Fruit fly (Drosophila melanogaster) whole organism, embryonic: ENCODE results near the gene frm.
A peak's percentile ranks its signal among the peaks of the same experiment; 100 is the strongest.

Experiments used
- Awh ChIP-seq: fragments of 200-800 bp; sonication (Bioruptor generic); IDR thresholded peaks from 2 replicates; pipeline ENCODE4, ENCODE4 v1.3.6; 2022; ENCODE audit warnings: missing biosample characterization, missing genetic modification characterization
- BtbVII ChIP-seq: fragments of 200-800 bp; sonication (Bioruptor generic); optimal IDR thresholded peaks from 3 replicates; lab custom pipeline; 2017; ENCODE audit warnings: missing biosample characterization, mild to moderate bottlenecking, missing genetic modification characterization
- CG11398 ChIP-seq: fragments of 200-800 bp; sonication (Bioruptor generic); optimal IDR thresholded peaks from 2 replicates; lab custom pipeline; 2016; ENCODE audit warnings: missing biosample characterization, missing genetic modification characterization
- CG11456 ChIP-seq: fragments of 200-800 bp; sonication (Bioruptor generic); IDR thresholded peaks from 3 replicates; pipeline ENCODE4 v1.3.6; 2022; ENCODE audit warnings: missing biosample characterization, missing genetic modification characterization
- CG13775 ChIP-seq: fragments of 200-800 bp; sonication (Bioruptor generic); optimal IDR thresholded peaks from 3 replicates; lab custom pipeline; 2017; ENCODE audit warnings: missing biosample characterization, mild to moderate bottlenecking, missing genetic modification characterization
- CG13894 ChIP-seq: fragments of 200-800 bp; sonication (Bioruptor generic); optimal IDR thresholded peaks from 3 replicates; lab custom pipeline; 2018; ENCODE audit warnings: missing biosample characterization, mild to moderate bottlenecking, missing genetic modification characterization, moderate library complexity
- CG17328 ChIP-seq: fragments of 200-800 bp; sonication (Bioruptor generic); IDR thresholded peaks from 2 replicates; pipeline ENCODE4 v1.3.6; 2022; ENCODE audit warnings: missing biosample characterization, missing genetic modification characterization
- CG17802 ChIP-seq: fragments of 200-800 bp; sonication (Bioruptor generic); optimal IDR thresholded peaks from 2 replicates; lab custom pipeline; 2018; ENCODE audit warnings: missing biosample characterization, mild to moderate bottlenecking, missing genetic modification characterization, moderate library complexity
- CG2202 ChIP-seq: fragments of 200-800 bp; sonication (Bioruptor generic); optimal IDR thresholded peaks from 2 replicates; lab custom pipeline; 2018; ENCODE audit warnings: missing biosample characterization, mild to moderate bottlenecking, missing genetic modification characterization
- CG31441 ChIP-seq: fragments of 200-800 bp; sonication (Bioruptor generic); IDR thresholded peaks from 2 replicates; pipeline ENCODE4 v1.3.6; 2022; ENCODE audit warnings: missing biosample characterization, missing genetic modification characterization
- CG32772 ChIP-seq: fragments of 200-800 bp; sonication (Bioruptor generic); IDR thresholded peaks from 2 replicates; pipeline ENCODE4 v1.3.6; 2022; ENCODE audit warnings: missing biosample characterization, missing genetic modification characterization
- CG5953 ChIP-seq: fragments of 200-800 bp; sonication (Bioruptor generic); IDR thresholded peaks from 2 replicates; pipeline ENCODE4 v1.3.6; 2022; ENCODE audit warnings: missing biosample characterization, missing genetic modification characterization
- CG6175 ChIP-seq: fragments of 200-800 bp; sonication (Bioruptor generic); IDR thresholded peaks from 3 replicates; pipeline ENCODE4 v1.3.6; 2022; ENCODE audit warnings: missing biosample characterization, missing genetic modification characterization
- CG7372 ChIP-seq: fragments of 200-800 bp; sonication (Bioruptor generic); IDR thresholded peaks from 2 replicates; pipeline ENCODE4 v1.3.6; 2022; ENCODE audit warnings: missing biosample characterization, missing genetic modification characterization
- CG7963 ChIP-seq: fragments of 200-800 bp; sonication (Bioruptor generic); IDR thresholded peaks from 3 replicates; pipeline ENCODE4 v1.3.6; 2022; ENCODE audit warnings: missing biosample characterization, missing genetic modification characterization; ENCODE audit not compliant: partially characterized antibody
- CG9932 ChIP-seq: fragments of 200-800 bp; sonication (Bioruptor generic); IDR thresholded peaks from 2 replicates; pipeline ENCODE4 v1.3.6; 2022; ENCODE audit warnings: missing biosample characterization, missing genetic modification characterization
- Deaf1 ChIP-seq: fragments of 200-800 bp; optimal IDR thresholded peaks from 3 replicates; lab custom pipeline; 2019; ENCODE audit warnings: missing biosample characterization, mild to moderate bottlenecking, missing genetic modification characterization, moderate library complexity
- Dref ChIP-seq: fragments of 200-800 bp; sonication (Bioruptor generic); IDR thresholded peaks from 2 replicates; pipeline ENCODE4 v1.3.6; 2022; ENCODE audit warnings: missing biosample characterization, missing genetic modification characterization
- Drgx ChIP-seq: fragments of 200-800 bp; sonication (Bioruptor generic); IDR thresholded peaks from 2 replicates; pipeline ENCODE4 v1.3.6; 2022; ENCODE audit warnings: missing biosample characterization, missing genetic modification characterization
- Ets65A ChIP-seq: fragments of 200-800 bp; sonication (Bioruptor generic); peaks from one replicate; lab custom pipeline; 2016; ENCODE audit warnings: missing biosample characterization, missing genetic modification characterization
- Fer2 ChIP-seq: fragments of 200-800 bp; sonication (Bioruptor generic); optimal IDR thresholded peaks from 2 replicates; lab custom pipeline; 2018; ENCODE audit warnings: missing biosample characterization, mild to moderate bottlenecking, missing genetic modification characterization, moderate library complexity
- HLH3B ChIP-seq: fragments of 200-800 bp; sonication (Bioruptor generic); IDR thresholded peaks from 2 replicates; pipeline ENCODE4 v1.3.6; 2022; ENCODE audit warnings: missing biosample characterization, missing genetic modification characterization
- HLH54F ChIP-seq: fragments of 200-800 bp; sonication (Bioruptor generic); optimal IDR thresholded peaks from 3 replicates; lab custom pipeline; 2016; ENCODE audit warnings: missing biosample characterization, missing genetic modification characterization
- MBD-R2 ChIP-seq: fragments of 200-800 bp; sonication (Bioruptor generic); IDR thresholded peaks from 2 replicates; pipeline ENCODE4 v1.3.6; 2022; ENCODE audit warnings: missing biosample characterization, missing genetic modification characterization
- Mes4 ChIP-seq: fragments of 200-800 bp; sonication (Bioruptor generic); optimal IDR thresholded peaks from 2 replicates; lab custom pipeline; 2016; ENCODE audit warnings: missing biosample characterization, missing genetic modification characterization
- Nf-YC ChIP-seq: fragments of 200-800 bp; optimal IDR thresholded peaks from 3 replicates; lab custom pipeline; 2019; ENCODE audit warnings: missing biosample characterization, mild to moderate bottlenecking, missing genetic modification characterization, moderate library complexity
- Pdp1 ChIP-seq, 2 experiments: fragments of 200-800 bp; sonication (Bioruptor generic); optimal IDR thresholded peaks; 3 replicates each; lab custom pipeline; 2016; ENCODE audit warnings: missing biosample characterization in 2 of 2, missing genetic modification characterization in 2 of 2, mild to moderate bottlenecking in 1 of 2, moderate library complexity in 1 of 2
- abd-A ChIP-seq: fragments of 200-800 bp; sonication (Bioruptor generic); optimal IDR thresholded peaks from 3 replicates; lab custom pipeline; 2019; ENCODE audit warnings: missing biosample characterization, mild to moderate bottlenecking, missing genetic modification characterization, moderate library complexity
- ci ChIP-seq: fragments of 200-800 bp; sonication (Bioruptor generic); IDR thresholded peaks from 3 replicates; pipeline ENCODE4 v1.3.6; 2022; ENCODE audit warnings: missing biosample characterization, missing genetic modification characterization
- crc ChIP-seq: fragments of 200-800 bp; sonication (Bioruptor generic); optimal IDR thresholded peaks from 2 replicates; lab custom pipeline; 2016; ENCODE audit warnings: missing biosample characterization, missing genetic modification characterization
- crol ChIP-seq: fragments of 200-800 bp; sonication (Bioruptor generic); IDR thresholded peaks from 2 replicates; pipeline ENCODE4 v1.3.6; 2022; ENCODE audit warnings: missing biosample characterization, missing genetic modification characterization
- dmrt11E ChIP-seq: fragments of 200-800 bp; sonication (Bioruptor generic); optimal IDR thresholded peaks from 3 replicates; lab custom pipeline; 2018; ENCODE audit warnings: missing biosample characterization, mild to moderate bottlenecking, missing genetic modification characterization, moderate library complexity
- en ChIP-seq: fragments of 200-800 bp; sonication (Bioruptor generic); optimal IDR thresholded peaks from 2 replicates; lab custom pipeline; 2016; ENCODE audit warnings: missing biosample characterization, missing genetic modification characterization
- ewg ChIP-seq: fragments of 200-800 bp; sonication (Bioruptor generic); optimal IDR thresholded peaks from 3 replicates; lab custom pipeline; 2017; ENCODE audit warnings: mild to moderate bottlenecking, missing biosample characterization, missing genetic modification reagents, missing genetic modification characterization
- fd64A ChIP-seq: fragments of 200-800 bp; sonication (Bioruptor generic); optimal IDR thresholded peaks from 3 replicates; lab custom pipeline; 2018; ENCODE audit warnings: missing biosample characterization, mild to moderate bottlenecking, missing genetic modification characterization
- gt ChIP-seq: fragments of 200-800 bp; sonication (Bioruptor generic); IDR thresholded peaks from 2 replicates; pipeline ENCODE4 v1.3.6; 2022; ENCODE audit warnings: missing biosample characterization, missing genetic modification characterization
- kay ChIP-seq: fragments of 200-800 bp; sonication (Bioruptor generic); optimal IDR thresholded peaks from 2 replicates; lab custom pipeline; 2016; ENCODE audit warnings: missing biosample characterization, missing genetic modification characterization
- lilli ChIP-seq: fragments of 200-800 bp; sonication (Bioruptor generic); optimal IDR thresholded peaks from 3 replicates; lab custom pipeline; 2016; ENCODE audit warnings: missing biosample characterization, missing genetic modification characterization
- mirr ChIP-seq: fragments of 200-800 bp; sonication (Bioruptor generic); optimal IDR thresholded peaks from 3 replicates; lab custom pipeline; 2018; ENCODE audit warnings: missing biosample characterization, mild to moderate bottlenecking, missing genetic modification characterization
- oc ChIP-seq: fragments of 200-800 bp; sonication (Bioruptor generic); optimal IDR thresholded peaks from 2 replicates; lab custom pipeline; 2018; ENCODE audit warnings: missing biosample characterization, mild to moderate bottlenecking, missing genetic modification characterization, moderate library complexity
- ranshi ChIP-seq: fragments of 200-800 bp; sonication (Bioruptor generic); IDR thresholded peaks from 2 replicates; pipeline ENCODE4 v1.3.6; 2022; ENCODE audit warnings: missing biosample characterization, missing genetic modification characterization
- sens ChIP-seq: fragments of 200-800 bp; sonication (Bioruptor generic); peaks from one replicate; lab custom pipeline; 2016; ENCODE audit warnings: missing biosample characterization, missing genetic modification characterization
- tll ChIP-seq, 2 experiments: fragments of 200-800 bp in 1 of 2; fragments of >200 bp in 1 of 2; sonication (Bioruptor generic) in 1 of 2; optimal IDR thresholded peaks; 2 replicates each; lab custom pipeline; 2017 to 2019; ENCODE audit warnings: missing biosample characterization in 2 of 2, missing genetic modification characterization in 2 of 2, mild to moderate bottlenecking in 1 of 2, moderate library complexity in 1 of 2
- trh ChIP-seq: fragments of 200-800 bp; sonication (Bioruptor generic); optimal IDR thresholded peaks from 2 replicates; lab custom pipeline; 2016; ENCODE audit warnings: missing biosample characterization, missing genetic modification characterization

The frm gene

DNA sequence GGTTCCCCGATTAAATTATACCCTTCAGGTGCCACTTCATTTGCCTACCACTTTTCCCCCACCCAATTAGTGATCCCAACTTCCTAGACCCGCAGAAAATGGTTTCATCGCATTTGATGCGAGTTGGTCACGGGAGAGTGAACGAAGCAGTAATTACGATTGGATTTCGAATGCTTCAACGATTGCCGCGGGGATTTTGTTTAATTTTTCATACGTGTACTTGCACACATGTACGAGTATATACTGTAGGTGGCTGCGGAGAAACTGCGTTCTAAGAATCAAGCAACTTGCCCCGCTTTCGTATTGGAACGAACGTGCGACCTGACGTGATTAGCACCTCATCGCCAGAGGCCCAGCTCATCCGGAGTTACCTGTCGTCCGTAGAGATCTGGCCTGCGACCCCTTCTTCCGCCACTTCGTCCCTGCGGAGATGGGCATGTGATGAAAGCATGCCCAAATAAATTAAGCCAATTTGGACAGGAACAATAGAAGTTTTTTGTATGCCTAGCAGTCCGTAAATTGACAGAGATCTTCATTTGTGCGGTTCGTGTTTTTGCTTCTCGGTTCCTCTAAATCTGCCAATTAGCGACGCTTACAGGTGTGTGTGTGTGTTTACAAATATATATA, 29.6 kb upstream of the frm start (continued):
- no peak for TF ChIP-seq Deaf1 (tag; lab: Kevin White, UChicago)

DNA sequence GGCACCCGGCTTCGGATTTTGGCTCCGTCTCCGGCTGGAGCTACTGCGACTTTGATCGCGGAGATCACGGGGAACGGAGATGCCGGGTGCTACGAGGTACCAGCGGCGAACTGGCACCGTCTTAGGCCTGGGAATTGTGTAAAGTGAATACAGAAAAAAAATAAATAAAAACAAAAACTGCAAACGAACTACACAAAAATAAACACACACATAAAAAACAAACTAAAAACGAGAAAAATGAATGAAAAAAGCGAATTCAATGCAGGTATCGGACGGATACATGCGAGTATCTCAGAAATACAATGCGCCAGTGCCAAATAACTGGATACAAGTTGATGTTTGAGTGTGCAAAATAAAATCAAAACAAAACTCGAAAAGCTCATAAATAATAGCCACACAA, 28.8 kb upstream of the frm start:
- TF ChIP-seq CG31441 (GFP tag; lab: Robert Waterston, UW) (no peak), CG9932 (GFP tag; lab: Robert Waterston, UW) (0 out of 2 replicates have a peak, but pooled peaks have one; percentile 34), ci (0 out of 3 replicates have a peak, but pooled peaks have one; percentile 15), dmrt11E (tag; lab: Kevin White, UChicago) (no peak), CG13775 (GFP tag; lab: Kevin White, UChicago) (no peak), sens (GFP tag; lab: Kevin White, UChicago) (peak; percentile 30), Drgx (peak; percentile 80), CG17328 (GFP tag; lab: Robert Waterston, UW) (no peak), CG11456 (GFP tag; lab: Robert Waterston, UW) (0 out of 3 replicates have a peak, but pooled peaks have one; percentile 46), BtbVII (GFP tag; lab: Kevin White, UChicago) (no peak), CG6175 (no peak), Ets65A (GFP tag; lab: Kevin White, UChicago) (peak; percentile 89)

DNA sequence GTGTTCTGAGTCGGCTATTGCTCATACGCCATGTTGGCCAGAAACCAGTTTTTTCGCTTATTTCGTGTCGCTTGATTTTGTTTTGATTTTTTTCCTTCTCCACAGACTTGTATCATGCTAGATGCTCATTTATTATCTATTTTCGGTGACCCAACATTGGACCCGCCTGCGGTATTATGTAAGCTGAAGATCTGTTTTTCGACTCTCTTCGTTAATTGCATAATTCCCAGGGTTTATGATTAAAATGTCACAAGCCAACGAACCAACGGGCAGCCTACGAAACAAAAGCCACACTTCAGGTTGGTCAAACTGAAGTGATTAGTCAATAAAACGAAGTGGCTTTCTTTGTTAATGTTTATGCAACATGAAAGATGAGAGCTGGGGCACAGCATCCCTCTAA, 27.6 kb upstream of the frm start:
- TF ChIP-seq crc (GFP tag; lab: Kevin White, UChicago): no peak
- no peak for TF ChIP-seq HLH3B (GFP tag; lab: Robert Waterston, UW)
- peak; percentile 79 for TF ChIP-seq oc (tag; lab: Kevin White, UChicago)
- TF ChIP-seq CG7372 (GFP tag; lab: Robert Waterston, UW): peak; percentile 32; the same call in 1 of the 2 replicates
- TF ChIP-seq CG13894 (tag; lab: Kevin White, UChicago): peak; percentile 11
- TF ChIP-seq Pdp1 (GFP tag; optimal IDR thresholded peaks at IDR 0.05; lab: Kevin White, UChicago): peak in 1 of 2 experiments; percentile 94
- no peak for TF ChIP-seq kay (GFP tag; lab: Kevin White, UChicago)
- peak; percentile 30 for TF ChIP-seq abd-A
- 0 out of 2 replicates have a peak, but pooled peaks have one; percentile 26 for TF ChIP-seq Awh (GFP tag; lab: Robert Waterston, UW)
- TF ChIP-seq HLH54F (GFP tag; lab: Kevin White, UChicago): no peak
- no peak for TF ChIP-seq ewg (GFP tag; lab: Kevin White, UChicago)

DNA sequence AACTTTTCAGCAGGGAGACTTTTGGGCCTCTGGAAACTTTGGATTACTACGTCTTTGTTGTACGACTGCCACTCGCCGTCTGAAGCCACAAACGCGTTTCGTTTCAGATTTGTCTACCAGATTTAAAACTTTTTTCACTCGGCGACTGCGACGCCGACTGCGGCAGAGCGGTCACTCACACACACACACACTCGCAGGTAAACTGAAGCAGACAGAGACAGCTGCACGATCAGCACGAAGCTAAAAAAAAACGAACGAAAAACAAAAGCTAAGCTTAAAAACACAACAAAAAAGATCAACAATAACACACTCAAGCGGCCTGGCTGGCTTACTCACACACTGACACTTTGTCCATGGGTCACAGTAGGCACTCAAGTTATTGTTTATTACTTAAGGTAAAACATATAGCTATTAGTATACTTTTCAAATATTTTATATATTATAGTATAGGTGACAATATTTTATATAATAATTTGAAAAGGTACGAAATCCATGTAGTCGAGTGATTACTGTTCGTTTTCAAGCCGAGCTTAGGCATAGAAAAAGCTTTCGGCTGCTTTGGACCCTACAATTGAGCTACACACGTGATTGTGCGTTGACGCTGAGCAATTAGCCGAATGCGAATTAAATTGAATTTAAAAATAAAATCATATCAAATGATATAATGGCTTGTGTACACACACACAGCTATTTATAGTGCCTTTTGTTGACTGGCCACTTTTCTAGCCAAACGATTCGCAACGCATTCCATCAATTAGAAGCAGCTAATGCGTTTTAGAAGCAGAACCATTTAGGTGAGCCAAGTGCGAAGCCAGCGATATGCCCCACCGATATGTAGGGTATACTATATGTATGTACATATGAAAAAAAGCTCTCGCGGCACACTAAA, 26.5 kb upstream of the frm start, which contains the start of gene Msr-110:
TSS of gene Msr-110 (minus strand) at position 99 of the 889 bp plus-strand sequence.
- TF ChIP-seq BtbVII (GFP tag; lab: Kevin White, UChicago) (peak; percentile 85), MBD-R2 (GFP tag; lab: Robert Waterston, UW) (peak; percentile 87), CG2202 (tag; lab: Kevin White, UChicago) (no peak), trh (GFP tag; lab: Kevin White, UChicago) (peak; percentile 61), CG17802 (tag; lab: Kevin White, UChicago) (peak; percentile 51), crol (GFP tag; lab: Robert Waterston, UW) (no peak), Deaf1 (tag; lab: Kevin White, UChicago) (peak; percentile 77), gt (GFP tag; lab: Robert Waterston, UW) (peak; percentile 53; the same call in 1 of the 2 replicates), CG11398 (GFP tag; lab: Kevin White, UChicago) (peak; percentile 37), CG5953 (GFP tag; lab: Robert Waterston, UW) (peak; percentile 69), CG32772 (GFP tag; lab: Robert Waterston, UW) (peak; percentile 89), en (peak; percentile 37), tll (GFP tag; optimal IDR thresholded peaks at IDR 0.05; lab: Kevin White, UChicago) (no peak), Mes4 (peak; percentile 67), ranshi (peak; percentile 90), Dref (GFP tag; lab: Robert Waterston, UW) (no peak; the same call in 1 of the 2 replicates), fd64A (GFP tag; lab: Kevin White, UChicago) (peak; percentile 60), Fer2 (tag; lab: Kevin White, UChicago) (peak; percentile 89), lilli (GFP tag; lab: Kevin White, UChicago) (peak; percentile 77), mirr (peak; percentile 61), Nf-YC (tag; lab: Kevin White, UChicago) (peak; percentile 86), CG7963 (no peak)
